Worm (Caenorhabditis elegans): ENCODE data around the gene C44H9.5.

- TF ChIP-seq snpc-4 (tag; optimal IDR thresholded peaks at IDR 0.05) (no peak), daf-12 (tag; optimal IDR thresholded peaks at IDR 0.05) (no peak), unc-39 (tag; optimal IDR thresholded peaks at IDR 0.05) (no peak), nhr-76 (tag; optimal IDR thresholded peaks at IDR 0.05) (no peak), ztf-11 (tag; optimal IDR thresholded peaks at IDR 0.05) (no peak), egl-27 (tag; optimal IDR thresholded peaks at IDR 0.05) (no peak), ceh-44 (GFP tag; IDR thresholded peaks at IDR 0.05) (no peak), nhr-6 (tag; optimal IDR thresholded peaks at IDR 0.05) (no peak), lin-39 (tag; optimal IDR thresholded peaks at IDR 0.05) (no peak)
These were observed 37.9 kb downstream of the C44H9.5 start for ce11 chrV:12811810-12812209.
